Worm (Caenorhabditis elegans) whole organism, L4/young adult: Measurements from ENCODE around the gene dlg-1.

Experiments used
- W03F9.2 ChIP-seq: fragments of 150-350 bp; optimal IDR thresholded peaks from 2 replicates; lab custom pipeline; 2014; ENCODE audit warnings: missing biosample characterization, missing genetic modification characterization
- dao-5 ChIP-seq: sonication (generic microtip); optimal IDR thresholded peaks from 2 replicates; lab custom pipeline; 2016; ENCODE audit warnings: missing genotype, missing genetic modification characterization, moderate library complexity, missing compliant biosample characterization
- him-1 ChIP-seq: sonication (generic microtip); optimal IDR thresholded peaks from 2 replicates; lab custom pipeline; 2016; ENCODE audit warnings: missing genotype, missing genetic modification reagents, missing genetic modification characterization, missing compliant biosample characterization

dlg-1 gene

ce11 chrX:5467820-5468270 is 11.7 kb upstream of the dlg-1 start, which contains the start of gene dpyd-1:
dpyd-1 (plus strand) TSS chrX:5467870.
- no peak for TF ChIP-seq dao-5 (tag; lab: Kevin White, UChicago)
- no peak for TF ChIP-seq W03F9.2 (tag; lab: Kevin White, UChicago)
- TF ChIP-seq him-1 (tag; lab: Kevin White, UChicago), result no peak

DNA sequence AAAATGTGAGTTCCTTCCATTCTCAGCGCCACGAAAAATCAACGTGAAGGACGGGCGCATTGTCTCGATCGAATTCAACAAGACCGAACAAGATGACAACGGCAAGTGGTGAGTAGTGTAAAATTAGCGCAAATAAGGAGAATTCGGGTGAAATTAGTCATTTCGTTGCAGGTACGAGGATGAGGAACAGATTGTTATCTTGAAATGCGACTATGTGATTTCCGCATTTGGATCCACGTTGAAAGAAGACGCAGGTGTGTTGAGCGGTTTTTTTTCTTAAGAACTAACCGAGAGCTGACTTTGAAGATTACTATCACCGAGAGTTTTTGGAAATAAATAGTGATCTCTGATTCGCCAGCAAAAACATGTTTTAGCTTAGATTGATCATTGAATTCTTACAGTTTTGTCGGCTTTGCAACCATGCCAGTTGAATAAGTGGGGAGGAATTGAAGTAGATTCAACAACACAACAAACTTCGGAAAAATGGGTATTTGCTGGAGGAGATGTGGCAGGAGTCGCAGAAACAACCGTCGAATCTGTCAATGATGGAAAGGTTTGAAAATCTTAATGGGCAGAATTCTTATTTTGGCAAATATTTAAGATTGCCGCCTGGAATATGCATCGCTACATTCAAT is 9.3 kb upstream of the dlg-1 start:
- no peak for TF ChIP-seq him-1 (tag; lab: Kevin White, UChicago)
- no peak for TF ChIP-seq W03F9.2 (tag; lab: Kevin White, UChicago)
- TF ChIP-seq dao-5 (tag; lab: Kevin White, UChicago), result no peak

- no peak for TF ChIP-seq W03F9.2 (tag; lab: Kevin White, UChicago)
- no peak for TF ChIP-seq dao-5 (tag; lab: Kevin White, UChicago)
- no peak for TF ChIP-seq him-1 (tag; lab: Kevin White, UChicago)
Measured at ce11 chrX:5475164-5475576, 4.3 kb upstream of the dlg-1 start.

DNA sequence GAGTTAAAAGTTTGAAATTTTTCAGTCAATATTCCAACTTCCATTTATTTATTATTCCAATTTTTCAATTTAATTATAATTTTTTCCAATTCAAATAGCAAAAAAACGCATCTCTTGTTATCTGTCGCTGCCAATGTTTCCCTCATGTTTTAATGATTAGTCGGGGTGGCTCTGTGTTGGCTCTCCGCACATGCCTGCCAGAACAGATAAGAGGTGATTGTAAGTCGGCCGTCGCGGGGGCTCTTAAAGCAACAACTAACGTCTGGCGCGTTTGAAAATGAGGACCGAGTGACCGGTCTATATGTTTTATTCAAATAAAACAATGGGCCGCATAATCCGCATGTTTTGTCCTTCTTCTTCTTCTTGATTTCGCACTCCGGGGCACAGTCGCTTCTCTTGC is 3.1 kb upstream of the dlg-1 start:
- no peak for TF ChIP-seq him-1 (tag; lab: Kevin White, UChicago)
- TF ChIP-seq dao-5 (tag; lab: Kevin White, UChicago), result no peak
- TF ChIP-seq W03F9.2 (tag; lab: Kevin White, UChicago), result no peak

DNA sequence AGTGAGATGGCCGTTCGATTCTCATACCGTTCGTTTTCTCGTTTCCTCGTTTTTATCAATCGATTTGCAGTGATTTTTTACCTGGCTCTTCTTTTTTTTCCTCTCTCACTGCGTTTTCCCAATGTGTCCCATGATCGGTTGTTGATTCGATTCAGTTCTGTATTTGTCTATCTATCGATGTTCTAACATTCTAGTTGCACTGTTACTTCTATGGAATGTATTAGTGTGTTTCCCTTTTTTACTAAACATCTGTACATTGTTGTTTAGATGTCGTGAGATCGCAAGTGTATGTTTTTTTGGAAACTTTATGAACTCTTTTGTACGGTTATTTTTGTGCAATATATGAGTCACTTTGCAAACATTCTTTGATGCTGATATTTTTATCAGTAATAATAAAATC is 1.9 kb upstream of the dlg-1 start:
- TF ChIP-seq dao-5 (tag; lab: Kevin White, UChicago) (no peak), him-1 (tag; lab: Kevin White, UChicago) (no peak), W03F9.2 (tag; lab: Kevin White, UChicago) (no peak)

- TF ChIP-seq W03F9.2 (tag; lab: Kevin White, UChicago), result no peak
- TF ChIP-seq him-1 (tag; lab: Kevin White, UChicago), result no peak
- no peak for TF ChIP-seq dao-5 (tag; lab: Kevin White, UChicago)
Measured at ce11 chrX:5478875-5479274, 625 bp upstream of the dlg-1 start.

DNA sequence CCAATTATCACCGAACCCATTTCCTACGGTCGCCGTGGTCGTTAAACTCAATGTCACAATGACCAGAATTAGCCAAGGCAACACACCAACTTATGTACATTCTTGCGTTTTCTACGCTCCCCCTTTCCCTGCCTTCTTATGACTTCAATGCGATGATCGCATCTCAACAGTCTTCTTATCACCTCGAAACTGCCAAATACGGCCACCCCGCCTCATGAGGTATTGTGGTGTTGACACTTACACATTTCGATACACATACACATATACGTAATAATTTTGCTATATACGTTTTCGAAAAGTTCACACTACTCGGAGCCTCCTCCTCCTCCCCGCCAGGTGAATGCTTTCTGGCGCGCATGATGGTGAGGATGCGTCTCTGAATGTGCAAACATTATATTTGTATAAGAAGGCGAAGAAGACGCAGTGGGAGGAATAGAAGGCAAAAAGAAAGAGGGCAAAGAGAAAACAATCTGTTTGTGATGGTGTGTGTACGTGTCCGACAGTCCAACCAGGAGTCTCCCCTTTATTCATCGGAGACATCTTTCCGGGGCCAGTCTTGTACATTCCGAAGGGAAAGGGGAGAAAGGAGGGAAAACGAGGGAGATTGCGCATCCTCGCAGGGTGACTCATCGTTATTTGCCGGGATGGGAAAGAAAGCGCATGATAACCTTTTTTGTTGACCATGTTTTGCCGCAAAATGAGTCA is 528 bp downstream of the dlg-1 start:
- no peak for TF ChIP-seq dao-5 (tag; lab: Kevin White, UChicago)
- no peak for TF ChIP-seq W03F9.2 (tag; lab: Kevin White, UChicago)
- no peak for TF ChIP-seq him-1 (tag; lab: Kevin White, UChicago)

- TF ChIP-seq him-1 (tag; lab: Kevin White, UChicago) (no peak), dao-5 (tag; lab: Kevin White, UChicago) (no peak), W03F9.2 (tag; lab: Kevin White, UChicago) (no peak)
Measured at ce11 chrX:5485284-5485927, 5.9 kb downstream of the dlg-1 start.

DNA sequence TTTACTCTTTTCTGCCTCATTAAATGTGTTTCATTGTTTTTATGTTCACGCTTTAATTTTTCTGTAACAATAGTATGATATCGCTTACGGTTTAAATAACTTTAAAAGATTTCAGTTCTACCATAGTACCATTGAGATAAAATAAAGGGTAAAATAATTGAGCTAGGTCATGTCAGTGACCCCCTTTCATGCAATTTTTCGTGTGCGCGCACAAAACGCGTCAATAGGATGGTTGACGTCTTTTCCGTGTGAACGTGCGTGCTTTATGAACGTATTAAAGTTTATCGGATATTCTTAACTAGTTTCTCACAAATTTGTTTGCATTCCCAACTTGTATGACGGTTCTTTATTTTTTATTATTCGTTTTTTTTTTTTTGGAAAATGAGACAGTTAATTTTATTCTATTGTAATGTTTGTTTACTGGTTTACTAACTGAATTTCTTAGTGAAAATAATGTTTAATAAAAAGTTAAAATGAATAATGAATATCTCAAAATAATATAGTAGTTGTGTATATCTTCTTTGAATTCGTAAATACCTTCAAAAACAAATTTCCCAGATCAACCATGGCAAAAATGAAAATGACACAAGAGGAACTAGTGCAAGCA is 6.5 kb downstream of the dlg-1 start, which contains the start of gene C25F6.1:
C25F6.1 (plus strand) TSS at position 557 of the 607 bp plus-strand sequence.
- no peak for TF ChIP-seq dao-5 (tag; lab: Kevin White, UChicago)
- TF ChIP-seq him-1 (tag; lab: Kevin White, UChicago), result no peak
- no peak for TF ChIP-seq W03F9.2 (tag; lab: Kevin White, UChicago)

DNA sequence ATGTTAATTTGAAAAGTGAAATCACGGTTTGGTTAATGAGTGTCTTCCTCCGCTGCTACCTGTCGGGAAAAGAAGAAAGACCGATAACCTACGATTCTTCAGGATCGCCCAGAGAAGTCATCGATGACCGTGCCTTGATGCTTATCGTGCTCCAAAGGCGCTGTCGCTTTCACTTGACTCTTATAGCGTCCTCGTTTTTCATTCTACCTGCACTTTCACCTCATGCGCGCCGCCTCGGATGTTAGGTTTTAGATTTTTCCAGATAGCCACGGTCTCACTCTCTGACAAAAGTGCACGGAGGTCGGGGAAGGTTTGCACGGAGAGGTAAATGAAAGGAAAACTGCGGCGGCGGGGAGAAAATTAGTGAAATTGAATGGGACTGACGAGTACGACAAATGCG is 9.4 kb downstream of the dlg-1 start:
- TF ChIP-seq W03F9.2 (tag; lab: Kevin White, UChicago) (no peak), dao-5 (tag; lab: Kevin White, UChicago) (no peak)

ce11 chrX:5489538-5489937 is 10.0 kb downstream of the dlg-1 start, which contains the start of gene F55D1.1:
F55D1.1 (plus strand) TSS chrX:5489838.
- TF ChIP-seq him-1 (tag; lab: Kevin White, UChicago), result no peak
- TF ChIP-seq dao-5 (tag; lab: Kevin White, UChicago), result no peak
- no peak for TF ChIP-seq W03F9.2 (tag; lab: Kevin White, UChicago)

DNA sequence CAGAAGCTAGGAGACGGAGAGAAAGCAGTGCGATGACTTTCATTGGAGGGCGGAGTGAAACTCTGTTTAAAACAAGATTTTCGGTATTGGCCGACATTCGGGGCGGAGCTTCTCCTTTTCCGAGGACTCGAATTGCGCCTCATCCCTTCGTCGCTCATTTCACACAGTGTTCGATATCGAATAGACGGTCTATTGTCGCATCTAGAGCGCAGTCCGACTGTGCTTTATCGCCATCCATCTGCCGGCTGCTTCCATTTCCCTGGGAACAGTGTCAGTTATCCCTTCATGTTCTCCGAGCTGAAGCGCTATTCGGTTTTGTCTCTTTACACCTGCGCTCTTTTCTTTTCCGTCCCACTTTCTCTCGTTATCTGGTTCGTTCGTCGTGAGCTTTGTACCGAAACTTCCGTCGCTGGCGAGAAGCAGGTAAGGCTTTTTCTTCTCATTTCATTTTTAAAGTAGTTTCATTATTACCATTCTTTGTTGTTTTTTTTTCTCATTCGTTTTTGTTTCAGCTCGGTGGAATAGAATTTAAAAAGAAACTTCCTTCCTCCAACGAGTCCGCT is 13.4 kb downstream of the dlg-1 start, which contains the start of the genes bus-8A and bus-8B:
bus-8A (plus strand) TSS at position 96 of the 563 bp plus-strand sequence.
bus-8B (plus strand) TSS at position 513 of the 563 bp plus-strand sequence.
- no peak for TF ChIP-seq him-1 (tag; lab: Kevin White, UChicago)
- no peak for TF ChIP-seq W03F9.2 (tag; lab: Kevin White, UChicago)
- no peak for TF ChIP-seq dao-5 (tag; lab: Kevin White, UChicago)
